Worm (Caenorhabditis elegans): ENCODE measurements around the gene F18C5.9.
A peak's percentile ranks its signal among the peaks of the same experiment; 100 is the strongest.

The F18C5.9 gene

DNA sequence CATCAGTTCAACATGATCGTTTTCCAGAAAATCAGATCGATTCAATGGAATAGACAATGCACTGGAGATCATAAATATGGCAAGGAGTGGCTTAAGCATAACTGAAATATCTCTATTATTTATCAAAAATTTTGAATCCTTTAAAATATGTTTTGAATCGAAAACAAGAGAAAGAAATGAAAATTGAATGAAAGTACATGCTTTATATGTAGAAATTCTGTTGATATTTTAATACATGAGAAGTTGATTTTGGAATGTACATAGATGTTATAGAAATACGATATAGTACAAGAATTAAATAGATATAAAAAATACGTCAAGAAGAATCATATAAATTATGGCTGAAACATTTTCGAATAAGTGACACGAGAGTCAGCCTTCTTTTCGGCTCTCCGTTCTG lies 25.3 kb downstream of the F18C5.9 start, which contains the start of gene C56C10.9:
C56C10.9 (minus strand) TSS at position 101 of the 400 bp plus-strand sequence.
- no peak for TF ChIP-seq nhr-47 (tag; optimal IDR thresholded peaks at IDR 0.05)
- no peak for TF ChIP-seq lin-14 (GFP tag; optimal IDR thresholded peaks at IDR 0.05)
- TF ChIP-seq ets-5 (GFP tag; IDR thresholded peaks at IDR 0.05) = no peak
- TF ChIP-seq snpc-4 (tag; optimal IDR thresholded peaks at IDR 0.05) = no peak
- TF ChIP-seq irx-1 (tag; optimal IDR thresholded peaks at IDR 0.05) = no peak
- TF ChIP-seq lin-39 (tag; optimal IDR thresholded peaks at IDR 0.05) = no peak
- TF ChIP-seq mef-2 (tag; optimal IDR thresholded peaks at IDR 0.05) = no peak
- no peak for TF ChIP-seq lsy-2 (tag; optimal IDR thresholded peaks at IDR 0.05)
- TF ChIP-seq fkh-4 (tag; optimal IDR thresholded peaks at IDR 0.05; ENCODE audit: borderline replicate concordance) = no peak
- no peak for TF ChIP-seq ceh-90 (tag; optimal IDR thresholded peaks at IDR 0.05)
- TF ChIP-seq nhr-19 (GFP tag; conservative IDR thresholded peaks at IDR 0.05) = no peak
- TF ChIP-seq xbp-1 (tag; optimal IDR thresholded peaks at IDR 0.05) = no peak
- TF ChIP-seq lin-35 (GFP tag; optimal IDR thresholded peaks at IDR 0.05) = no peak
- no peak for TF ChIP-seq ztf-4 (tag; optimal IDR thresholded peaks at IDR 0.05)
- no peak for TF ChIP-seq mep-1 (tag; optimal IDR thresholded peaks at IDR 0.05)
- TF ChIP-seq nhr-84 (tag; optimal IDR thresholded peaks at IDR 0.05) = no peak
- no peak for TF ChIP-seq hlh-4 (tag; optimal IDR thresholded peaks at IDR 0.05)
- TF ChIP-seq unc-30 (tag; optimal IDR thresholded peaks at IDR 0.05) = no peak

DNA sequence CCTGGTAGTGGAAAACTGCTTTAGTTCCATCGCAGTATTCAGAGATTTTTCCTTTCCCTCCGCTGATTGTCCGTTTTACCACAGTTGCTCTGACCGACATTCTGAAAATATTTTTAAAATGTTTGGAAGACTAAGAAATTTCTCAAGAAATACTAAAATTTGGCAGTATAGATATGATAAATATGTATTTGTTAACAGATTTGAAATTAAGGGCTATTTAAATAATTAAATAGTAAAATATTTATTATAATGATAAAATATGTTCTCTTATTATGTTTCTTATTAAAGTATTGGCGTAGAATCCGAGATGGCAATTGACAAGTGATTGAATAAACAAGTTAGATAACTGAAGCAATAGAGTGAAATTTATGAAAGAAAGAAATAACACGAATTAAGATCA lies 27.2 kb downstream of the F18C5.9 start, which contains the start of gene aipr-1:
aipr-1 (minus strand) TSS at position 101 of the 400 bp plus-strand sequence.
- TF ChIP-seq F16B12.6 (tag; optimal IDR thresholded peaks at IDR 0.05) = no peak
- TF ChIP-seq mab-9 (GFP tag; IDR thresholded peaks at IDR 0.05) = no peak
- TF ChIP-seq aly-2 (tag; optimal IDR thresholded peaks at IDR 0.05) = no peak
- no peak for TF ChIP-seq nhr-20 (tag; optimal IDR thresholded peaks at IDR 0.05)
- TF ChIP-seq ces-1 (GFP tag; optimal IDR thresholded peaks at IDR 0.05) = no peak
- no peak for TF ChIP-seq nhr-71 (tag; optimal IDR thresholded peaks at IDR 0.05)
- no peak for TF ChIP-seq dpl-1 (GFP tag; optimal IDR thresholded peaks at IDR 0.05)
- no peak for TF ChIP-seq ceh-8 (GFP tag; optimal IDR thresholded peaks at IDR 0.05)

DNA sequence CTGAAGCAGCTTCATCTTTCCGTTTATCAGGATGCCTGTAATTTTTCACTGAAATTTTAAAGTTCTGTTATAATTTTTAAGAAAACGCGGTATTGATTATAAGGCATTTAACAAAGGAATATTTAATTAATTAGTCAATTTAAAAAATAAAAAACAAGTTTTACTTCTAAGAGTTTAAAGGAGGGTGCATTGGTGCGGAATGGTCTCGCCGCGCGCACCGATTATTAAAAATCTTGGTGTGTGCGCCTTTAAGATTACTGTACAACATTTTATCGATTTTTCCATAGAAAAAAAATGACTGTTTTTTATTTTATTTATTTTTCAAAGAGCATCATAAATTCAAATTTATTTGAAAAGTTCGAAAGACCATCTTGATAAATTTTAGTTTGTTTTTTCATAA lies 30.6 kb downstream of the F18C5.9 start:
- TF ChIP-seq nhr-19 (GFP tag; conservative IDR thresholded peaks at IDR 0.05) = no peak
- no peak for TF ChIP-seq lir-3 (tag; optimal IDR thresholded peaks at IDR 0.05; ENCODE audit: poor library complexity)
- TF ChIP-seq hpl-2 (GFP tag; optimal IDR thresholded peaks at IDR 0.05) = no peak
- no peak for TF ChIP-seq nhr-90 (tag; optimal IDR thresholded peaks at IDR 0.05; ENCODE audit: poor library complexity)
- no peak for TF ChIP-seq dpl-1 (GFP tag; optimal IDR thresholded peaks at IDR 0.05)
- no peak for TF ChIP-seq egl-13 (tag; optimal IDR thresholded peaks at IDR 0.05)
- no peak for TF ChIP-seq egl-27 (tag; optimal IDR thresholded peaks at IDR 0.05)
- no peak for TF ChIP-seq zip-4 (GFP tag; optimal IDR thresholded peaks at IDR 0.05)
- no peak for TF ChIP-seq xbp-1 (tag; optimal IDR thresholded peaks at IDR 0.05)
- TF ChIP-seq fkh-4 (tag; optimal IDR thresholded peaks at IDR 0.05; ENCODE audit: borderline replicate concordance) = no peak
- no peak for TF ChIP-seq rnt-1 (tag; optimal IDR thresholded peaks at IDR 0.05)
- no peak for TF ChIP-seq tlp-1 (tag; optimal IDR thresholded peaks at IDR 0.05)
- TF ChIP-seq Y116A8C.19 (tag; optimal IDR thresholded peaks at IDR 0.05; ENCODE audit: borderline replicate concordance) = no peak
- no peak for TF ChIP-seq aha-1 (tag; optimal IDR thresholded peaks at IDR 0.05)
- no peak for TF ChIP-seq unc-130 (tag; optimal IDR thresholded peaks at IDR 0.05)
- no peak for TF ChIP-seq pag-3 (tag; optimal IDR thresholded peaks at IDR 0.05; ENCODE audit: borderline replicate concordance, insufficient read depth)

DNA sequence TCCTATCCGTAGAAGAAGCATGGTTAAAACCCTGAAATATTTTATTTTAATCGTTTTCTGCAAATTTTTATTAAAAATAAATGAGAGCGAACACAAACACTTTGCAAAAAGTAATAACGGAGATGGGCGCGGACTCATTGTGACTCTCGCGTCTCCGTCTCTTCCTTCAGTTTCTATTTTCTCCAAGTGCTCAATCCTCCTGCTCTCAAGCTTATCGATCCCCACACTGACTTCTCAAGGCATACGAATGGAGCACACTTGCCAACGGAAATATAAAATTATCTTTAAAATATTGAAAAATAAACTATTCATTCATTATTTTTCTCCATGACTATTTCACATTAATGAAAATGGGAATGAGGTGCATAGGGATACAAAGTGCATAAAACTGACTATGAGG lies 31.1 kb downstream of the F18C5.9 start, which contains the start of gene dnj-8:
dnj-8 (minus strand) TSS at position 31 of the 400 bp plus-strand sequence.
- TF ChIP-seq lin-14 (GFP tag; optimal IDR thresholded peaks at IDR 0.05) (peak; percentile 60), nhr-28 (tag; optimal IDR thresholded peaks at IDR 0.05) (no peak), F16B12.6 (tag; optimal IDR thresholded peaks at IDR 0.05) (peak; percentile 4), elt-3 (tag; optimal IDR thresholded peaks at IDR 0.05) (no peak), lin-13 (GFP tag; optimal IDR thresholded peaks at IDR 0.05) (no peak), fkh-8 (tag; optimal IDR thresholded peaks at IDR 0.05) (peak; percentile 1), efl-1 (optimal IDR thresholded peaks at IDR 0.05) (peak; percentile 2 to 10), efl-1 (GFP tag; optimal IDR thresholded peaks at IDR 0.05 in 1 of 2) (peak in 1 of 2 experiments; percentile 12), lin-15B (tag; optimal IDR thresholded peaks at IDR 0.05) (peak; percentile 2), dpl-1 (GFP tag; optimal IDR thresholded peaks at IDR 0.05) (peak in 1 of 3 experiments; percentile 21), lsy-2 (tag; optimal IDR thresholded peaks at IDR 0.05) (peak in 1 of 2 experiments; percentile 15), ceh-82 (tag; optimal IDR thresholded peaks at IDR 0.05) (peak in 1 of 3 experiments; percentile 11), zip-4 (GFP tag; optimal IDR thresholded peaks at IDR 0.05) (no peak)

Measured in whole organism, L1 larva.